In genomic region chrII:9807519-9807972, ce11 we compare ENCODE assay signal across 6 worm cellular contexts.
A peak's percentile ranks its signal among the peaks of the same experiment; 100 is the strongest.
TF ChIP-seq lines count a peak whose summit lies in the region.

Gene cyp-13A8, minus strand, starts transcription at chrII:9807569.

TF ChIP-seq in whole organism, L1 larva, 84 proteins besides CTCF, POLR2A, EP300 and RAD21 (continues in another document):
- no peak for TF ChIP-seq ceh-63 (GFP tag; optimal IDR thresholded peaks at IDR 0.05; lab: Kevin White, UChicago)
- no peak for TF ChIP-seq nhr-19 (GFP tag; conservative IDR thresholded peaks at IDR 0.05; lab: Robert Waterston, UW)
- no peak for TF ChIP-seq fkh-8 (tag; optimal IDR thresholded peaks at IDR 0.05; lab: Kevin White, UChicago)
- TF ChIP-seq hpl-2 (GFP tag; optimal IDR thresholded peaks at IDR 0.05; lab: Kevin White, UChicago), result no peak
- no peak for TF ChIP-seq unc-30 (tag; optimal IDR thresholded peaks at IDR 0.05; lab: Kevin White, UChicago)
- TF ChIP-seq unc-86 (tag; optimal IDR thresholded peaks at IDR 0.05; lab: Kevin White, UChicago), result no peak
- TF ChIP-seq F16B12.6 (tag; optimal IDR thresholded peaks at IDR 0.05; lab: Kevin White, UChicago), result no peak
- no peak for TF ChIP-seq ceh-8 (GFP tag; optimal IDR thresholded peaks at IDR 0.05; lab: Kevin White, UChicago)
- TF ChIP-seq ceh-82 (tag; optimal IDR thresholded peaks at IDR 0.05; lab: Kevin White, UChicago), result no peak
- no peak for TF ChIP-seq Y116A8C.19 (tag; optimal IDR thresholded peaks at IDR 0.05; lab: Kevin White, UChicago; ENCODE audit: borderline replicate concordance)
- no peak for TF ChIP-seq rnt-1 (tag; optimal IDR thresholded peaks at IDR 0.05; lab: Kevin White, UChicago)
- no peak for TF ChIP-seq dsc-1 (tag; optimal IDR thresholded peaks at IDR 0.05; lab: Kevin White, UChicago)
- TF ChIP-seq lin-14 (GFP tag; optimal IDR thresholded peaks at IDR 0.05; lab: Kevin White, UChicago), result peak; percentile 63
- no peak for TF ChIP-seq lir-3 (tag; optimal IDR thresholded peaks at IDR 0.05; lab: Kevin White, UChicago; ENCODE audit: poor library complexity)
- no peak for TF ChIP-seq nhr-84 (tag; optimal IDR thresholded peaks at IDR 0.05; lab: Kevin White, UChicago)
- no peak for TF ChIP-seq xbp-1 (tag; optimal IDR thresholded peaks at IDR 0.05; lab: Kevin White, UChicago)

TF ChIP-seq in whole organism, L2 larva, 48 proteins besides CTCF, POLR2A, EP300 and RAD21 (continues in another document):
- TF ChIP-seq fos-1 (tag; optimal IDR thresholded peaks at IDR 0.05; lab: Kevin White, UChicago), result peak; percentile 94
- TF ChIP-seq ceh-16 (tag; optimal IDR thresholded peaks at IDR 0.05; lab: Kevin White, UChicago), result no peak
- no peak for TF ChIP-seq F13H6.1 (tag; optimal IDR thresholded peaks at IDR 0.05; lab: Kevin White, UChicago)
- TF ChIP-seq crh-2 (tag; optimal IDR thresholded peaks at IDR 0.05; lab: Kevin White, UChicago), result peak; percentile 39
- peak; percentile 90 for TF ChIP-seq sma-9 (GFP tag; optimal IDR thresholded peaks at IDR 0.05; lab: Kevin White, UChicago)
- no peak for TF ChIP-seq sma-9 (tag; optimal IDR thresholded peaks at IDR 0.05; lab: Kevin White, UChicago)
- TF ChIP-seq skn-1 (tag; optimal IDR thresholded peaks at IDR 0.05; lab: Kevin White, UChicago), result no peak
- no peak for TF ChIP-seq nhr-21 (tag; optimal IDR thresholded peaks at IDR 0.05; lab: Kevin White, UChicago)
- TF ChIP-seq dmd-4 (tag; optimal IDR thresholded peaks at IDR 0.05; lab: Kevin White, UChicago), result no peak
- no peak for TF ChIP-seq sma-3 (GFP tag; optimal IDR thresholded peaks at IDR 0.05; lab: Kevin White, UChicago)
- no peak for TF ChIP-seq nhr-11 (tag; optimal IDR thresholded peaks at IDR 0.05; lab: Kevin White, UChicago)
- TF ChIP-seq lin-39 (tag; optimal IDR thresholded peaks at IDR 0.05; lab: Kevin White, UChicago), result no peak
- no peak for TF ChIP-seq elt-3 (tag; optimal IDR thresholded peaks at IDR 0.05; lab: Kevin White, UChicago)
- TF ChIP-seq mdl-1 (tag; optimal IDR thresholded peaks at IDR 0.05; lab: Kevin White, UChicago), result no peak
- no peak for TF ChIP-seq mbf-1 (tag; optimal IDR thresholded peaks at IDR 0.05; lab: Kevin White, UChicago)
- TF ChIP-seq nhr-129 (tag; optimal IDR thresholded peaks at IDR 0.05; lab: Kevin White, UChicago), result peak; percentile 39
- no peak for TF ChIP-seq ceh-82 (tag; optimal IDR thresholded peaks at IDR 0.05; lab: Kevin White, UChicago)

TF ChIP-seq in whole organism, L3 larva, 47 proteins besides CTCF, POLR2A, EP300 and RAD21:
- TF ChIP-seq ceh-28 (tag; optimal IDR thresholded peaks at IDR 0.05; lab: Kevin White, UChicago) (no peak), zag-1 (tag; optimal IDR thresholded peaks at IDR 0.05; lab: Kevin White, UChicago) (no peak), elt-2 (tag; optimal IDR thresholded peaks at IDR 0.05; lab: Kevin White, UChicago) (peak; percentile 74), elt-3 (tag; optimal IDR thresholded peaks at IDR 0.05; lab: Kevin White, UChicago) (peak in 1 of 3 experiments; percentile 14), elt-1 (tag; optimal IDR thresholded peaks at IDR 0.05; lab: Kevin White, UChicago) (no peak), pqm-1 (tag; optimal IDR thresholded peaks at IDR 0.05; lab: Kevin White, UChicago) (peak; percentile 89)
TF ChIP-seq in whole organism, L3 larva: peak in this region for 3.

TF ChIP-seq in whole organism, L4 larva, 104 proteins besides CTCF, POLR2A, EP300 and RAD21 (continues in another document):
- TF ChIP-seq nhr-102 (tag; optimal IDR thresholded peaks at IDR 0.05; lab: Kevin White, UChicago) (peak; percentile 93), daf-8 (GFP tag; IDR thresholded peaks at IDR 0.05; lab: Robert Waterston, UW) (no peak), nhr-28 (tag; optimal IDR thresholded peaks at IDR 0.05; lab: Kevin White, UChicago) (peak; percentile 78), ceh-28 (tag; optimal IDR thresholded peaks at IDR 0.05; lab: Kevin White, UChicago) (no peak), hlh-11 (tag; optimal IDR thresholded peaks at IDR 0.05; lab: Kevin White, UChicago) (peak; percentile 79), fos-1 (tag; optimal IDR thresholded peaks at IDR 0.05; lab: Kevin White, UChicago) (no peak), rbr-2 (tag; optimal IDR thresholded peaks at IDR 0.05; lab: Kevin White, UChicago) (no peak), ceh-82 (tag; optimal IDR thresholded peaks at IDR 0.05; lab: Kevin White, UChicago) (no peak), T26A8.4 (GFP tag; IDR thresholded peaks at IDR 0.05; lab: Robert Waterston, UW) (no peak), dmd-6 (GFP tag; IDR thresholded peaks at IDR 0.05; lab: Robert Waterston, UW) (peak; percentile 90), hlh-30 (tag; optimal IDR thresholded peaks at IDR 0.05; lab: Kevin White, UChicago; ENCODE audit: insufficient read depth) (peak; percentile 91), unc-39 (tag; optimal IDR thresholded peaks at IDR 0.05; lab: Kevin White, UChicago) (no peak), daf-16 (GFP tag; optimal IDR thresholded peaks at IDR 0.05; lab: Kevin White, UChicago) (no peak), daf-16 (tag; optimal IDR thresholded peaks at IDR 0.05; lab: Kevin White, UChicago) (peak; percentile 71), Y105C5A.15 (GFP tag; IDR thresholded peaks at IDR 0.05; lab: Robert Waterston, UW) (no peak), spr-1 (tag; optimal IDR thresholded peaks at IDR 0.05; lab: Kevin White, UChicago) (no peak), pha-4 (GFP tag; IDR thresholded peaks at IDR 0.05; lab: Robert Waterston, UW) (no peak), pha-4 (tag; optimal IDR thresholded peaks at IDR 0.05; lab: Kevin White, UChicago) (no peak), attf-4 (tag; optimal IDR thresholded peaks at IDR 0.05; lab: Kevin White, UChicago) (no peak), tra-1 (GFP tag; IDR thresholded peaks at IDR 0.05; lab: Robert Waterston, UW) (0 out of 2 replicates have a peak, but pooled peaks have one; percentile 29)

TF ChIP-seq in whole organism, late embryonic, 69 proteins besides CTCF, POLR2A, EP300 and RAD21:
- TF ChIP-seq elt-2 (tag; optimal IDR thresholded peaks at IDR 0.05; lab: Kevin White, UChicago) (peak; percentile 32), pat-9 (tag; optimal IDR thresholded peaks at IDR 0.05; lab: Kevin White, UChicago) (no peak)

TF ChIP-seq in whole organism, young adult, 124 proteins besides CTCF, POLR2A, EP300 and RAD21:
- TF ChIP-seq D2030.7 (GFP tag; IDR thresholded peaks at IDR 0.05; lab: Robert Waterston, UW) (no peak), cebp-1 (GFP tag; IDR thresholded peaks at IDR 0.05; lab: Robert Waterston, UW) (no peak), cebp-1 (tag; optimal IDR thresholded peaks at IDR 0.05; lab: Kevin White, UChicago) (peak; percentile 60), Y67H2A.10 (GFP tag; conservative IDR thresholded peaks at IDR 0.05; lab: Robert Waterston, UW) (no peak), F49E8.2 (tag; optimal IDR thresholded peaks at IDR 0.05; lab: Kevin White, UChicago; ENCODE audit: insufficient read depth) (no peak), pbrm-1 (GFP tag; IDR thresholded peaks at IDR 0.05; lab: Robert Waterston, UW) (no peak), let-526 (GFP tag; IDR thresholded peaks at IDR 0.05; lab: Robert Waterston, UW) (no peak), nhr-80 (tag; optimal IDR thresholded peaks at IDR 0.05; lab: Kevin White, UChicago) (peak; percentile 77)
TF ChIP-seq in whole organism, young adult: peak in this region for 2.
